Fruit fly (Drosophila melanogaster): ENCODE results near the gene Dyro.

The Dyro gene

dm6 chr3L:11247370-11248255 is 48.1 kb downstream of the Dyro start (continued):
- TF ChIP-seq CG18476 (GFP tag; optimal IDR thresholded peaks at IDR 0.05) = no peak
- TF ChIP-seq vnd (GFP tag; IDR thresholded peaks at IDR 0.05; ENCODE audit: partially characterized antibody) = no peak
- TF ChIP-seq fd102C (GFP tag; optimal IDR thresholded peaks at IDR 0.05) = peak; percentile 37
- peak; percentile 37 for TF ChIP-seq CG33557 (GFP tag; optimal IDR thresholded peaks at IDR 0.05)
- TF ChIP-seq CG7786 (GFP tag; optimal IDR thresholded peaks at IDR 0.05) = no peak
- peak; percentile 70 for TF ChIP-seq sna (GFP tag; IDR thresholded peaks at IDR 0.05; ENCODE audit: partially characterized antibody)
- TF ChIP-seq CG1603 (tag; optimal IDR thresholded peaks at IDR 0.05) = no peak
- TF ChIP-seq Optix (GFP tag; IDR thresholded peaks at IDR 0.05) = no peak
- TF ChIP-seq klu (GFP tag; IDR thresholded peaks at IDR 0.05) = no peak
- peak in 1 of 2 experiments; percentile 45 for TF ChIP-seq insv (GFP tag; optimal IDR thresholded peaks at IDR 0.05)
- TF ChIP-seq CG34224 (GFP tag; IDR thresholded peaks at IDR 0.05; ENCODE audit: partially characterized antibody) = peak; percentile 65
- no peak for TF ChIP-seq CG13624 (GFP tag; optimal IDR thresholded peaks at IDR 0.05)
- TF ChIP-seq NC2α (GFP tag; optimal IDR thresholded peaks at IDR 0.05) = no peak
- TF ChIP-seq CG14965 (GFP tag; optimal IDR thresholded peaks at IDR 0.05; ENCODE audit: borderline replicate concordance) = no peak
- TF ChIP-seq CG10431 (GFP tag; optimal IDR thresholded peaks at IDR 0.05) = no peak
- peak; percentile 12; the same call in 1 of the 3 replicates for TF ChIP-seq CG6175 (GFP tag; IDR thresholded peaks at IDR 0.05)
- no peak for TF ChIP-seq da (GFP tag; optimal IDR thresholded peaks at IDR 0.05)
- TF ChIP-seq slp2 (GFP tag; optimal IDR thresholded peaks at IDR 0.05) = no peak
- no peak for TF ChIP-seq ranshi (GFP tag; IDR thresholded peaks at IDR 0.05)
- no peak for TF ChIP-seq dati (GFP tag; IDR thresholded peaks at IDR 0.05)
- TF ChIP-seq CG31224 (GFP tag; IDR thresholded peaks at IDR 0.05) = no peak
- peak; percentile 96 for TF ChIP-seq z (GFP tag; IDR thresholded peaks at IDR 0.05)
- TF ChIP-seq Dref (GFP tag; IDR thresholded peaks at IDR 0.05) = no peak
- TF ChIP-seq crp (GFP tag; optimal IDR thresholded peaks at IDR 0.05) = peak in 1 of 2 experiments; percentile 78
- no peak for TF ChIP-seq CG10147 (GFP tag; optimal IDR thresholded peaks at IDR 0.05)
- no peak for TF ChIP-seq CG18599 (GFP tag; optimal IDR thresholded peaks at IDR 0.05)
- TF ChIP-seq CG2199 (GFP tag; IDR thresholded peaks at IDR 0.05) = peak; percentile 90; the same call in 2 of the 3 replicates
- peak; percentile 48 for TF ChIP-seq pfk (GFP tag; optimal IDR thresholded peaks at IDR 0.05)
- peak; percentile 27; the same call in 1 of the 2 replicates for TF ChIP-seq Rfx (GFP tag; IDR thresholded peaks at IDR 0.05)
- no peak for TF ChIP-seq CG8478 (optimal IDR thresholded peaks at IDR 0.05)
- no peak for TF ChIP-seq CG8765 (GFP tag; IDR thresholded peaks at IDR 0.05)
- no peak for TF ChIP-seq CG9876 (GFP tag; optimal IDR thresholded peaks at IDR 0.05)
- TF ChIP-seq sr (GFP tag; IDR thresholded peaks at IDR 0.05) = no peak; the same call in 2 of the 3 replicates
- TF ChIP-seq CG34422 (GFP tag; IDR thresholded peaks at IDR 0.05) = peak; percentile 15; the same call in 1 of the 3 replicates
- no peak for TF ChIP-seq sqz (GFP tag; optimal IDR thresholded peaks at IDR 0.05)
- no peak for TF ChIP-seq zen (tag; optimal IDR thresholded peaks at IDR 0.05)
- TF ChIP-seq ems (GFP tag; optimal IDR thresholded peaks at IDR 0.05) = no peak
- TF ChIP-seq Spps (tag; optimal IDR thresholded peaks at IDR 0.05) = no peak
- TF ChIP-seq CG7357 (GFP tag; IDR thresholded peaks at IDR 0.05) = no peak
- TF ChIP-seq CG10462 (GFP tag; optimal IDR thresholded peaks at IDR 0.05) = no peak
- no peak for TF ChIP-seq mirr (GFP tag; optimal IDR thresholded peaks at IDR 0.05)
- no peak for TF ChIP-seq wor (GFP tag; IDR thresholded peaks at IDR 0.05)
- TF ChIP-seq Elba2 (GFP tag; optimal IDR thresholded peaks at IDR 0.05) = peak; percentile 40
- TF ChIP-seq Scr (GFP tag; IDR thresholded peaks at IDR 0.05; ENCODE audit: partially characterized antibody) = no peak; the same call in 1 of the 2 replicates
- TF ChIP-seq pzg (GFP tag; optimal IDR thresholded peaks at IDR 0.05) = no peak
- no peak for TF ChIP-seq lmd (GFP tag; IDR thresholded peaks at IDR 0.05)
- no peak for TF ChIP-seq CG11398 (GFP tag; optimal IDR thresholded peaks at IDR 0.05)
- no peak for TF ChIP-seq Abd-B (GFP tag; optimal IDR thresholded peaks at IDR 0.05)
- no peak for TF ChIP-seq dimm (GFP tag; IDR thresholded peaks at IDR 0.05)

All from whole organism, embryonic.